Fruit fly (Drosophila melanogaster): Measurements from ENCODE around the gene Hsp83.

- TF ChIP-seq psq (optimal IDR thresholded peaks at IDR 0.05), result no peak
- no peak for TF ChIP-seq Sin3A (optimal IDR thresholded peaks at IDR 0.05)
- TF ChIP-seq h (optimal IDR thresholded peaks at IDR 0.05), result no peak
- no peak for TF ChIP-seq insv (optimal IDR thresholded peaks at IDR 0.05)
These were observed 30.7 kb downstream of the Hsp83 start for dm6 chr3L:3223390-3223914.
